Worm (Caenorhabditis elegans): Measurements from ENCODE around the gene idpa-2.

- TF ChIP-seq Y116A8C.19 (tag; optimal IDR thresholded peaks at IDR 0.05; ENCODE audit: borderline replicate concordance), result no peak
- TF ChIP-seq unc-62 (GFP tag; optimal IDR thresholded peaks at IDR 0.05), result no peak
These were observed 2.5 kb downstream of the idpa-2 start, which contains the start of gene F07H5.13 for ce11 chrII:8789828-8790558.
